Worm (Caenorhabditis elegans) whole organism, young adult: Measurements from ENCODE around the gene tre-2.

Source experiments
- B0035.1 ChIP-seq: sonication (generic microtip); optimal IDR thresholded peaks from 2 replicates; lab custom pipeline; 2016; ENCODE audit warnings: missing genetic modification characterization, mild to moderate bottlenecking, missing compliant biosample characterization, missing genotype, missing genetic modification reagents
- B0336.3 ChIP-seq: fragments of 200-800 bp; sonication (Bioruptor generic); IDR thresholded peaks from 2 replicates; pipeline ENCODE4 v1.3.6; 2022; ENCODE audit warnings: missing genetic modification characterization, missing compliant biosample characterization
- D2030.7 ChIP-seq: fragments of 200-800 bp; sonication (Bioruptor generic); IDR thresholded peaks from 2 replicates; pipeline ENCODE4 v1.3.6; 2022; ENCODE audit warnings: missing genetic modification reagents, missing genetic modification characterization, missing compliant biosample characterization
- F39B2.1 ChIP-seq: fragments of 200-800 bp; sonication (Bioruptor generic); IDR thresholded peaks from 2 replicates; pipeline ENCODE4 v1.3.6; 2022; ENCODE audit warnings: missing genetic modification reagents, missing genetic modification characterization, missing compliant biosample characterization
- F49E8.2 ChIP-seq: sonication (generic microtip); optimal IDR thresholded peaks from 3 replicates; lab custom pipeline; 2017; ENCODE audit warnings: missing genetic modification characterization, mild to moderate bottlenecking, missing compliant biosample characterization, antibody characterized with exemption, moderate library complexity; ENCODE audit not compliant: insufficient read depth
- F55B11.4 ChIP-seq: sonication (generic microtip); optimal IDR thresholded peaks from 2 replicates; lab custom pipeline; 2016; ENCODE audit warnings: missing compliant biosample characterization, missing genetic modification characterization, borderline replicate concordance; ENCODE audit not compliant: insufficient read depth
- K12H6.12 ChIP-seq: fragments of 200-800 bp; sonication (Bioruptor generic); optimal IDR thresholded peaks from 2 replicates; lab custom pipeline; 2018; ENCODE audit warnings: mild to moderate bottlenecking, missing genetic modification characterization, missing compliant biosample characterization
- Y67H2A.10 ChIP-seq: fragments of 200-800 bp; sonication (Bioruptor generic); conservative IDR thresholded peaks from 2 replicates; pipeline ENCODE4 v1.3.6; 2022; ENCODE audit warnings: missing genetic modification reagents, missing genetic modification characterization, missing compliant biosample characterization
- Y95B8A.8 ChIP-seq: fragments of 200-800 bp; sonication (Bioruptor generic); IDR thresholded peaks from 2 replicates; pipeline ENCODE4 v1.3.6; 2022; ENCODE audit warnings: missing genetic modification reagents, missing genetic modification characterization, missing compliant biosample characterization
- ZK185.1 ChIP-seq: sonication (generic microtip); optimal IDR thresholded peaks from 2 replicates; lab custom pipeline; 2016; ENCODE audit warnings: mild to moderate bottlenecking, missing genetic modification characterization, missing compliant biosample characterization; ENCODE audit not compliant: poor library complexity, severe bottlenecking
- akir-1 ChIP-seq: fragments of 200-800 bp; sonication (Bioruptor generic); optimal IDR thresholded peaks from 2 replicates; lab custom pipeline; 2018; ENCODE audit warnings: mild to moderate bottlenecking, missing genetic modification characterization, moderate library complexity, missing compliant biosample characterization
- atf-7 ChIP-seq: sonication (generic microtip); optimal IDR thresholded peaks from 2 replicates; lab custom pipeline; 2017; ENCODE audit warnings: mild to moderate bottlenecking, missing genetic modification characterization, missing compliant biosample characterization
- attf-6 ChIP-seq: fragments of 200-800 bp; sonication (Bioruptor generic); IDR thresholded peaks from 2 replicates; pipeline ENCODE4 v1.3.6; 2022; ENCODE audit warnings: missing genetic modification reagents, missing genetic modification characterization, missing compliant biosample characterization
- bed-1 ChIP-seq: fragments of 200-800 bp; sonication (Bioruptor generic); IDR thresholded peaks from 2 replicates; pipeline ENCODE4 v1.3.6; 2022; ENCODE audit warnings: missing genetic modification reagents, missing genetic modification characterization, missing compliant biosample characterization
- ccch-3 ChIP-seq: fragments of 200-800 bp; sonication (Bioruptor generic); optimal IDR thresholded peaks from 2 replicates; lab custom pipeline; 2018; ENCODE audit warnings: mild to moderate bottlenecking, missing genetic modification characterization, missing compliant biosample characterization
- ceh-100 ChIP-seq: fragments of 200-800 bp; sonication (Bioruptor generic); IDR thresholded peaks from 2 replicates; pipeline ENCODE4 v1.3.6; 2022; ENCODE audit warnings: missing genetic modification reagents, missing genetic modification characterization, missing compliant biosample characterization
- ceh-27 ChIP-seq: fragments of 200-800 bp; sonication (Bioruptor generic); optimal IDR thresholded peaks from 2 replicates; lab custom pipeline; 2018; ENCODE audit warnings: mild to moderate bottlenecking, missing genetic modification characterization, moderate library complexity, missing compliant biosample characterization
- die-1 ChIP-seq: sonication (generic microtip); optimal IDR thresholded peaks from 2 replicates; lab custom pipeline; 2016; ENCODE audit warnings: missing genotype, mild to moderate bottlenecking, missing genetic modification characterization, missing compliant biosample characterization
- dox-1 ChIP-seq: fragments of 200-800 bp; sonication (Bioruptor generic); IDR thresholded peaks from 2 replicates; pipeline ENCODE4 v1.3.6; 2022; ENCODE audit warnings: missing genetic modification reagents, missing genetic modification characterization, missing compliant biosample characterization
- dpff-1 ChIP-seq: sonication (generic microtip); optimal IDR thresholded peaks from 2 replicates; lab custom pipeline; 2017; ENCODE audit warnings: mild to moderate bottlenecking, missing genetic modification characterization, missing compliant biosample characterization
- efl-1 ChIP-seq: fragments of 150-350 bp; optimal IDR thresholded peaks from 2 replicates; lab custom pipeline; 2014; ENCODE audit warnings: missing biosample characterization, missing genetic modification reagents, missing genetic modification characterization
- egl-18 ChIP-seq: fragments of 200-800 bp; sonication (Bioruptor generic); IDR thresholded peaks from 2 replicates; pipeline ENCODE4 v1.3.6; 2022; ENCODE audit warnings: missing genetic modification reagents, missing genetic modification characterization, missing compliant biosample characterization
- egl-44 ChIP-seq: fragments of 200-800 bp; sonication (Bioruptor generic); IDR thresholded peaks from 2 replicates; pipeline ENCODE4 v1.3.6; 2022; ENCODE audit warnings: missing genetic modification reagents, missing genetic modification characterization, missing compliant biosample characterization
- ekl-4 ChIP-seq: fragments of 200-800 bp; sonication (Bioruptor generic); IDR thresholded peaks from 2 replicates; pipeline ENCODE4 v1.3.6; 2022; ENCODE audit warnings: missing genetic modification reagents, missing genetic modification characterization, missing compliant biosample characterization
- fkh-3 ChIP-seq: sonication (generic microtip); optimal IDR thresholded peaks from 2 replicates; lab custom pipeline; 2016; ENCODE audit warnings: mild to moderate bottlenecking, missing genetic modification characterization, missing compliant biosample characterization
- gei-17 ChIP-seq: fragments of 200-800 bp; sonication (Bioruptor generic); optimal IDR thresholded peaks from 2 replicates; lab custom pipeline; 2018; ENCODE audit warnings: mild to moderate bottlenecking, missing genetic modification characterization, missing compliant biosample characterization
- hlh-26 ChIP-seq: fragments of 200-800 bp; sonication (Bioruptor generic); conservative IDR thresholded peaks from 2 replicates; pipeline ENCODE4 v1.3.6; 2022; ENCODE audit warnings: missing genetic modification reagents, missing genetic modification characterization, missing compliant biosample characterization
- hmg-20 ChIP-seq: fragments of 200-800 bp; sonication (Bioruptor generic); IDR thresholded peaks from 2 replicates; pipeline ENCODE4 v1.3.6; 2022; ENCODE audit warnings: missing genetic modification reagents, missing genetic modification characterization, missing compliant biosample characterization
- madf-10 ChIP-seq: sonication (generic microtip); optimal IDR thresholded peaks from 2 replicates; lab custom pipeline; 2016; ENCODE audit warnings: mild to moderate bottlenecking, missing genetic modification characterization, missing compliant biosample characterization
- madf-3 ChIP-seq: fragments of 200-800 bp; sonication (Bioruptor generic); IDR thresholded peaks from 2 replicates; pipeline ENCODE4 v1.3.6; 2022; ENCODE audit warnings: missing genetic modification reagents, missing genetic modification characterization, missing compliant biosample characterization
- madf-6 ChIP-seq: fragments of 200-800 bp; sonication (Bioruptor generic); IDR thresholded peaks from 2 replicates; pipeline ENCODE4 v1.3.6; 2022; ENCODE audit warnings: missing genetic modification reagents, missing genetic modification characterization, missing compliant biosample characterization
- madf-8 ChIP-seq: fragments of 200-800 bp; sonication (Bioruptor generic); conservative IDR thresholded peaks from 2 replicates; pipeline ENCODE4 v1.3.6; 2022; ENCODE audit warnings: missing genetic modification reagents, missing genetic modification characterization, missing compliant biosample characterization
- mcd-1 ChIP-seq: fragments of 200-800 bp; sonication (Bioruptor generic); IDR thresholded peaks from 2 replicates; pipeline ENCODE4 v1.3.6; 2022; ENCODE audit warnings: missing genetic modification reagents, missing genetic modification characterization, missing compliant biosample characterization
- mxl-1 ChIP-seq: sonication (generic microtip); optimal IDR thresholded peaks from 2 replicates; lab custom pipeline; 2016; ENCODE audit warnings: missing genetic modification characterization, missing compliant biosample characterization
- nfya-2 ChIP-seq: fragments of 200-800 bp; sonication (Bioruptor generic); IDR thresholded peaks from 2 replicates; pipeline ENCODE4 v1.3.6; 2022; ENCODE audit warnings: missing genetic modification reagents, missing genetic modification characterization, missing compliant biosample characterization
- nfyb-1 ChIP-seq: fragments of 200-800 bp; sonication (Bioruptor generic); IDR thresholded peaks from 2 replicates; pipeline ENCODE4 v1.3.6; 2022; ENCODE audit warnings: missing genetic modification reagents, missing genetic modification characterization, missing compliant biosample characterization
- nhr-179 ChIP-seq: sonication (generic microtip); optimal IDR thresholded peaks from 2 replicates; lab custom pipeline; 2016; ENCODE audit warnings: mild to moderate bottlenecking, missing genetic modification characterization, missing compliant biosample characterization
- nhr-90 ChIP-seq: sonication (generic microtip); optimal IDR thresholded peaks from 2 replicates; lab custom pipeline; 2016; ENCODE audit warnings: missing genotype, mild to moderate bottlenecking, missing genetic modification characterization, missing compliant biosample characterization
- sdz-38 ChIP-seq: sonication (generic microtip); optimal IDR thresholded peaks from 2 replicates; lab custom pipeline; 2016; ENCODE audit warnings: missing genotype, missing genetic modification characterization, missing compliant biosample characterization
- sea-2 ChIP-seq: fragments of 200-800 bp; sonication (Bioruptor generic); IDR thresholded peaks from 2 replicates; pipeline ENCODE4 v1.3.6; 2022; ENCODE audit warnings: missing genetic modification characterization, missing compliant biosample characterization
- tbp1 ChIP-seq: fragments of 200-800 bp; sonication (Bioruptor generic); optimal IDR thresholded peaks from 2 replicates; lab custom pipeline; 2018; ENCODE audit warnings: mild to moderate bottlenecking, missing genetic modification characterization, missing compliant biosample characterization
- tbx-9 ChIP-seq: sonication (generic microtip); optimal IDR thresholded peaks from 2 replicates; lab custom pipeline; 2016; ENCODE audit warnings: borderline replicate concordance, missing genetic modification characterization, inconsistent platforms, missing compliant biosample characterization
- unc-62 ChIP-seq: fragments of 150-350 bp; optimal IDR thresholded peaks from 2 replicates; lab custom pipeline; 2014; ENCODE audit warnings: missing biosample characterization, missing genetic modification reagents, missing genetic modification characterization
- zim-3 ChIP-seq: sonication (generic microtip); optimal IDR thresholded peaks from 2 replicates; lab custom pipeline; 2017; ENCODE audit warnings: mild to moderate bottlenecking, missing genetic modification characterization, moderate library complexity, missing compliant biosample characterization
- ztf-18 ChIP-seq: sonication (generic microtip); optimal IDR thresholded peaks from 2 replicates; lab custom pipeline; 2016; ENCODE audit warnings: missing genotype, mild to moderate bottlenecking, missing genetic modification characterization, missing compliant biosample characterization
- ztf-22 ChIP-seq: fragments of 200-800 bp; sonication (Bioruptor generic); optimal IDR thresholded peaks from 2 replicates; lab custom pipeline; 2018; ENCODE audit warnings: mild to moderate bottlenecking, missing genetic modification characterization, moderate library complexity, missing compliant biosample characterization
- ztf-28 ChIP-seq: fragments of 200-800 bp; sonication (Bioruptor generic); IDR thresholded peaks from 2 replicates; pipeline ENCODE4 v1.3.6; 2022; ENCODE audit warnings: missing genetic modification reagents, missing genetic modification characterization, missing compliant biosample characterization
- ztf-3 ChIP-seq: fragments of 200-800 bp; sonication (Bioruptor generic); optimal IDR thresholded peaks from 2 replicates; lab custom pipeline; 2018; ENCODE audit warnings: mild to moderate bottlenecking, missing genetic modification characterization, missing compliant biosample characterization

tre-2 gene

ce11 chrIV:6909863-6910733 is 26.9 kb upstream of the tre-2 start, which contains the start of the genes rpn-1 and ribo-1 (continued):
- TF ChIP-seq ztf-28 (no peak), ztf-22 (GFP tag; lab: Kevin White, UChicago) (no peak), D2030.7 (peak; percentile 29; the same call in 1 of the 2 replicates), F55B11.4 (tag; lab: Kevin White, UChicago) (no peak), fkh-3 (tag; lab: Kevin White, UChicago) (no peak), dpff-1 (tag; lab: Kevin White, UChicago) (no peak), ztf-18 (tag; lab: Kevin White, UChicago) (peak; percentile 3), nhr-90 (tag; lab: Kevin White, UChicago) (no peak), K12H6.12 (tag; lab: Kevin White, UChicago) (no peak), attf-6 (GFP tag; lab: Robert Waterston, UW) (no peak), unc-62 (GFP tag; lab: Kevin White, UChicago) (no peak), sdz-38 (tag; lab: Kevin White, UChicago) (no peak), egl-18 (GFP tag; lab: Robert Waterston, UW) (no peak), zim-3 (no peak), madf-10 (no peak), madf-3 (GFP tag; lab: Robert Waterston, UW) (no peak), mcd-1 (GFP tag; lab: Robert Waterston, UW) (no peak), gei-17 (GFP tag; lab: Kevin White, UChicago) (no peak), sea-2 (no peak), ZK185.1 (no peak), nfya-2 (GFP tag; lab: Robert Waterston, UW) (no peak), akir-1 (no peak), hlh-26 (GFP tag; lab: Robert Waterston, UW) (no peak), ekl-4 (GFP tag; lab: Robert Waterston, UW) (no peak), efl-1 (peak; percentile 74), hmg-20 (GFP tag; lab: Robert Waterston, UW) (no peak), ccch-3 (GFP tag; lab: Kevin White, UChicago) (no peak), atf-7 (no peak), nhr-179 (no peak), madf-6 (GFP tag; lab: Robert Waterston, UW) (peak; percentile 67), tbx-9 (tag; lab: Kevin White, UChicago) (no peak), mxl-1 (tag; lab: Kevin White, UChicago) (no peak), die-1 (tag; lab: Kevin White, UChicago) (no peak), F39B2.1 (no peak), bed-1 (no peak), B0336.3 (GFP tag; lab: Robert Waterston, UW) (no peak), ceh-27 (GFP tag; lab: Kevin White, UChicago) (no peak), ztf-3 (GFP tag; lab: Kevin White, UChicago) (no peak), madf-8 (GFP tag; lab: Robert Waterston, UW) (peak; percentile 44; the same call in 1 of the 2 replicates), tbp1 (peak; percentile 5), Y67H2A.10 (GFP tag; lab: Robert Waterston, UW) (no peak), B0035.1 (tag; lab: Kevin White, UChicago) (no peak), ceh-100 (GFP tag; lab: Robert Waterston, UW) (no peak), dox-1 (GFP tag; lab: Robert Waterston, UW) (peak; percentile 56; the same call in 1 of the 2 replicates), F49E8.2 (tag; lab: Kevin White, UChicago) (peak; percentile 40), egl-44 (no peak), nfyb-1 (GFP tag; lab: Robert Waterston, UW) (no peak), Y95B8A.8 (GFP tag; lab: Robert Waterston, UW) (no peak)
